Fruit fly (Drosophila melanogaster): ENCODE results near the gene BoYb.

The BoYb gene

DNA sequence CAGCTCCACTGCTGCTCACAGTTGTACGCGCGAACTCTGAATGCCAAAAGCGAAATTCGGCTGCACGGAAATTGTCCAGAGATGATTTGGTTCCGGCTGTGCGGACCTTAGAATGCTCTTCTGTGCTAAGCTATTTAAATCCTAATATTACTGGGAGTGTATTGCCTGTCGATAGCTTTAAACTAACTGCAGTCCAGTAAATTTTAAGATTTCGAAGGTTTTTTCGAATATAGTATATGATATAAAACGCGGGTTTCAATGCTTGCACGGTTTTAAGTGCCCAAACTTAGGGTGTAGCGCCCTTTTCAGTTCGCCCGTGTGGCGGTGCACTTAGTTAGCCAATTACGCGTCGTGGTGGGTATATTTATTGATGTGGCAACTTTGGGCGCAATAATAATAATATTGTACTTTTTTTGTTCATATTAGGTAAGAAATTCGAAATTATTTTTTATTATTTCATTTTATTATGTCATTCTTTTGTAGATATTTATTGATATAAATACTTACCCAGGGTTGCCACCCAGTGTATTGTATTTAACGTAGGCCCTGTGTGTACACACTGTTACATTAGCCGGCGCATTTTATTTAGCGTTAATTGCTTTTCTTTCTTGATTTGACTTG is 22.9 kb upstream of the BoYb start, which contains the start of the genes Chro and Ssl1 (continued):
- TF ChIP-seq sqz (GFP tag; optimal IDR thresholded peaks at IDR 0.05) = peak; percentile 99
- peak in 1 of 2 experiments; percentile 100 for TF ChIP-seq Eip74EF (GFP tag; optimal IDR thresholded peaks at IDR 0.05)
- peak; percentile 99 for TF ChIP-seq cas (GFP tag; IDR thresholded peaks at IDR 0.05)
- TF ChIP-seq peb (GFP tag; IDR thresholded peaks at IDR 0.05) = peak; percentile 100
- peak; percentile 99 for TF ChIP-seq Vsx1 (GFP tag; optimal IDR thresholded peaks at IDR 0.05)
- TF ChIP-seq Hey (tag; optimal IDR thresholded peaks at IDR 0.05) = peak; percentile 98
- TF ChIP-seq abd-A (tag; optimal IDR thresholded peaks at IDR 0.05) = peak; percentile 95
- no peak for TF ChIP-seq cad (GFP tag; optimal IDR thresholded peaks at IDR 0.05)
- TF ChIP-seq emc (GFP tag; optimal IDR thresholded peaks at IDR 0.05) = peak; percentile 99
- peak; percentile 90 for TF ChIP-seq CG10321 (GFP tag; IDR thresholded peaks at IDR 0.05)
- TF ChIP-seq CG14667 (GFP tag; IDR thresholded peaks at IDR 0.05) = peak; percentile 100
- TF ChIP-seq CG14710 (tag; optimal IDR thresholded peaks at IDR 0.05) = peak; percentile 100
- TF ChIP-seq CG8089 (GFP tag; optimal IDR thresholded peaks at IDR 0.05) = peak; percentile 100
- TF ChIP-seq CG11456 (GFP tag; IDR thresholded peaks at IDR 0.05) = peak; percentile 100
- TF ChIP-seq tx (GFP tag; optimal IDR thresholded peaks at IDR 0.05) = peak; percentile 100
- peak; percentile 49 for TF ChIP-seq HLHmδ (GFP tag; optimal IDR thresholded peaks at IDR 0.05)
- peak; percentile 100 for TF ChIP-seq Bteb2 (GFP tag; optimal IDR thresholded peaks at IDR 0.05)
- TF ChIP-seq Rx (GFP tag; IDR thresholded peaks at IDR 0.05) = peak; percentile 100
- peak; percentile 98 for TF ChIP-seq CG17186 (GFP tag; optimal IDR thresholded peaks at IDR 0.05)
- peak; percentile 100 for TF ChIP-seq CG10959 (GFP tag; IDR thresholded peaks at IDR 0.05)
- TF ChIP-seq bigmax (GFP tag; optimal IDR thresholded peaks at IDR 0.05) = peak; percentile 87
- TF ChIP-seq ato (GFP tag; IDR thresholded peaks at IDR 0.05; ENCODE audit: partially characterized antibody) = no peak
- TF ChIP-seq unpg (GFP tag; optimal IDR thresholded peaks at IDR 0.05) = peak; percentile 100
- peak; percentile 99 for TF ChIP-seq dati (GFP tag; IDR thresholded peaks at IDR 0.05)
- peak; percentile 99 for TF ChIP-seq CG7271 (tag; optimal IDR thresholded peaks at IDR 0.05)
- TF ChIP-seq ERR (GFP tag; optimal IDR thresholded peaks at IDR 0.05) = peak; percentile 99
- TF ChIP-seq Dip2 (GFP tag; IDR thresholded peaks at IDR 0.05) = peak; percentile 84
- peak; percentile 100 for TF ChIP-seq ranshi (GFP tag; IDR thresholded peaks at IDR 0.05)
- peak; percentile 100 for TF ChIP-seq Fer1 (GFP tag; optimal IDR thresholded peaks at IDR 0.05)
- peak; percentile 100 for TF ChIP-seq Meics (GFP tag; optimal IDR thresholded peaks at IDR 0.05)
- TF ChIP-seq CG6854 (GFP tag; optimal IDR thresholded peaks at IDR 0.05) = peak; percentile 100
- TF ChIP-seq CG32772 (GFP tag; IDR thresholded peaks at IDR 0.05) = peak; percentile 100
- TF ChIP-seq CG15479 (GFP tag; optimal IDR thresholded peaks at IDR 0.05) = peak; percentile 92
- peak; percentile 98 for TF ChIP-seq CG6254 (GFP tag; optimal IDR thresholded peaks at IDR 0.05)
- TF ChIP-seq gcm2 (GFP tag; optimal IDR thresholded peaks at IDR 0.05) = peak; percentile 100
- TF ChIP-seq chm (GFP tag; IDR thresholded peaks at IDR 0.05) = peak; percentile 100
- peak; percentile 100 for TF ChIP-seq Rfx (GFP tag; IDR thresholded peaks at IDR 0.05)
- TF ChIP-seq slbo (GFP tag; IDR thresholded peaks at IDR 0.05) = peak; percentile 100
- peak; percentile 100 for TF ChIP-seq Sox100B (GFP tag; optimal IDR thresholded peaks at IDR 0.05)
- peak; percentile 100 for TF ChIP-seq disco-r (GFP tag; optimal IDR thresholded peaks at IDR 0.05)
- TF ChIP-seq Ets65A (GFP tag) = peak; percentile 100
- peak; percentile 99 for TF ChIP-seq Fer2 (tag; optimal IDR thresholded peaks at IDR 0.05)
- peak; percentile 99 for TF ChIP-seq hkb (optimal IDR thresholded peaks at IDR 0.05)
- TF ChIP-seq hkb (GFP tag; IDR thresholded peaks at IDR 0.05) = peak; percentile 100
- TF ChIP-seq CG30020 (tag; optimal IDR thresholded peaks at IDR 0.05) = peak; percentile 93
- TF ChIP-seq ab (GFP tag; optimal IDR thresholded peaks at IDR 0.05) = peak; percentile 100
- TF ChIP-seq CG6791 (GFP tag; IDR thresholded peaks at IDR 0.05; ENCODE audit: partially characterized antibody) = no peak
- TF ChIP-seq klu (GFP tag; IDR thresholded peaks at IDR 0.05) = peak; percentile 100
- peak; percentile 100 for TF ChIP-seq Chrac-16 (GFP tag; optimal IDR thresholded peaks at IDR 0.05)
- peak; percentile 100 for TF ChIP-seq zen (tag; optimal IDR thresholded peaks at IDR 0.05)
- TF ChIP-seq CG12104 (GFP tag; optimal IDR thresholded peaks at IDR 0.05) = peak; percentile 100

Measured in whole organism, embryonic.